Worm (Caenorhabditis elegans): Measurements from ENCODE around the gene C02E7.8.

DNA sequence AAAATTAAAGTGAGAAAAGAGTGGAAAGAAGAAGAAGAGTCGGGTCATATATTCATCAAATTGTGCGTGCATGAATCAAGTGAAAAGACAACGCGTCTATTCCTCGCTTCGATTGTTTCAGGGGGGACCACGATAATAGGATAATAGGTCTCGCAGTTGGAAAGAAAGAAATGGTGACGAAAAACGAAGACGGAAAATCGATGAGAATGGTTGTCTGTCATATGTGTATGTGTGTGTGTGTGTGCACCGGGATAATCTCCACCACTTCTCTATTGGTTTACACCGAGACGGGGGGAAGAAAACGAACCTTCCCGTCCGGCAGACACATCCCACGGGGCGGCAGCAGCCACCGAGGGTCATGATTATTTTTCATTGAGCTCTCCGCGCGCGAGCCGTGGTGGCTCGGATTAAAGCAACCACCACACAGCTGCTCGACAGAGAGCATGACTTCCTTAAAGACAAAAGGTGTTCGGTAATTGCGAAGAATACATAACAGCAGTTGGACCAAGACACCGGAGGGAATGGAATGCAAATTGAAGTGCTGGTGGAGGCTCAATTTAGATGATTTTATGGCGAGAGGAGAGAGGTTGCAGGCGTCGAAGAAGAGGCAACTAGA is 43.5 kb upstream of the C02E7.8 start:
- TF ChIP-seq dao-5 (tag; optimal IDR thresholded peaks at IDR 0.05), result no peak
- TF ChIP-seq him-1 (tag; optimal IDR thresholded peaks at IDR 0.05), result no peak
